Fruit fly (Drosophila melanogaster): Measurements from ENCODE around the gene pkm.

DNA sequence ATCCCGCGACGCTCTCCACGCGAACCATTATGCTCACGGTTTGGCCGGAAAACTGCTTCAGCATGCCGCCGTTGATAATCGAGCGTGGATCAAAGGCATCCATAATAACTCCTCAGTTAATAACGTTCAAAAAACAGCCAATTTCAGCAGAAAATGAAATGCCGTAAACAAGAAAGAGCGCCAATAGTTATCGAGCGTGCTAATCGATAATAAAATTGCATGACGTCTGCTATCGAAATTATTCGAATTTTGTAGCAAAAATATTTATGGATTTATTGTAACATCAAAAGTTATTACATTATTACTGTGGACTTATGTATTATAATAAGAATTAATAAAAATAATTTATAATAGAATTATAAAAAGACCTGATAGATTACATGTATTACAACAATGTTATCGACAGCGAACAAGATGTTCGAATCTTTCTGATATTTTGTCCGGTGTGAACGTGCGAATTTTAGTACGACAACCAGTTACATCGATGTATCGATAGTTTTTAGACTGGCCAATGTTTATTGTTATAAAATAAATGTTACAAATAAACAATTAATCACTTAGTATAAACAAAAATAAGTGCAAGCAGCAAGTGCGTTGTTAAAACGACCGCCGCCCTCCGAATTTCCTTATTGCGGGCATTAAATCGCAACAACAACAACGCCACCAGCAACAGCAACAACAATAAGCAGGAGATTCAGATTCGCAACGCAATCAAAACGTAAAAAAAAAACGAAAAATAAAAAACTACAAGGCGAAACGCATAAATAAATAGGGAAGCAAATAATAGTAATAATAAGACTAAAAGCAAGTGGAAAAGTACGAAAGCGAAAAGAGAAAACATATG is 31.9 kb upstream of the pkm start, which contains the start of the genes RPA3 and Met:
- no peak for TF ChIP-seq dimm (GFP tag; IDR thresholded peaks at IDR 0.05)
- TF ChIP-seq Nf-YB (GFP tag; optimal IDR thresholded peaks at IDR 0.05), result no peak
- no peak for TF ChIP-seq CkIIα-i1 (GFP tag; IDR thresholded peaks at IDR 0.05)
